Worm (Caenorhabditis elegans) whole organism, L3 larva: ENCODE data around the gene F11A10.5.

Experiments used
- fkh-10 ChIP-seq: sonication (generic microtip); optimal IDR thresholded peaks from 2 replicates; lab custom pipeline; 2017; ENCODE audit warnings: missing biosample characterization, missing genetic modification reagents, missing genetic modification characterization
- fos-1 ChIP-seq: fragments of 150-350 bp; optimal IDR thresholded peaks from 2 replicates; lab custom pipeline; 2014; ENCODE audit warnings: missing biosample characterization, missing genetic modification characterization
- mdl-1 ChIP-seq: fragments of 150-350 bp; optimal IDR thresholded peaks from 2 replicates; lab custom pipeline; 2014; ENCODE audit warnings: missing biosample characterization, missing genetic modification characterization
- nhr-77 ChIP-seq: fragments of 150-350 bp; optimal IDR thresholded peaks from 2 replicates; lab custom pipeline; 2014; ENCODE audit warnings: missing biosample characterization, missing genetic modification characterization
- skn-1 ChIP-seq: fragments of 150-350 bp; optimal IDR thresholded peaks from 2 replicates; lab custom pipeline; 2014; ENCODE audit warnings: missing biosample characterization, missing genetic modification characterization
- snpc-4 ChIP-seq: fragments of 150-350 bp; optimal IDR thresholded peaks from 2 replicates; lab custom pipeline; 2014; ENCODE audit warnings: missing biosample characterization, missing genetic modification characterization

DNA sequence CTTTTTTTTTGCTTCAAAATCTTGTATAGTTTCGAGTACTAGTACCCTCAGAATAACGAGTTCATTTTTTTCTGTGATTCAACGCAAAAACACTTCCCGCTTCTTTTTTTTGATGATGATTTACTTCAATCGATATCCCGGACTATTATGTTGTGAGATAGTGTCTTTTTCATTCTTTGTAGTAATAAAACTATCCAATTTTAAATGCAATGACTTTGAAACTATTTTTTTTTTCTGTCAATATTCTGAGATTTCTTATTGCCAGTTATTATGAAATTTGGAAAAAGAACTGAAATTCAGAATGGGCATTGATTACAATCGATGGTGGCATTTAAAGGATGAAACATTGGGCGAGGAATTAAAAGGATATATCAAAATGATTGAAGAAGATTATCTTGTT, 11.6 kb downstream of the F11A10.5 start, which contains the start of gene M18.3:
- TF ChIP-seq fkh-10 (GFP tag; lab: Kevin White, UChicago): no peak
- no peak for TF ChIP-seq nhr-77 (tag; lab: Kevin White, UChicago)
- TF ChIP-seq mdl-1 (tag; lab: Kevin White, UChicago): no peak
- no peak for TF ChIP-seq fos-1 (tag; lab: Kevin White, UChicago)
- no peak for TF ChIP-seq skn-1 (tag; lab: Kevin White, UChicago)
- TF ChIP-seq snpc-4 (tag; lab: Kevin White, UChicago): no peak
